Fruit fly (Drosophila melanogaster): ENCODE data around the gene Nedd8.

Nedd8 gene

DNA sequence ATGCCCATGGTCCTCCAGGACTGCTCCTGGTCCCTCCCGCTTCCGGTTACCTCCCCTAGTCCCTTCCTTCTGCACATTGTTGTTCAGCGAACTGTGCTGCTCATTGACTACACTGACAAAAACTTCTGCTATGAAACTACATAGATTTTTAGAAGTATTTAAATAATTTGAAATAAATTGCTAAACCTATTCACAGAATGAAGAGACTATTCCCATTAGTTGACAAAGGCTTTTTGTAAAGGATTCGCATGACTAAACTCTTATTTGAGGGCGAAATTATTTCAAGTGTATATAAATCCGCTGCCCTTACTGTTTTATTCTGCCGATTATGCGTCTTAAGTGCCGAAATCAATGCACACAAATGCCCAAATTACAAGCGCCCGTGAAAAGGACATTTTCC is 30.4 kb downstream of the Nedd8 start (continued):
- TF ChIP-seq CG2129 (GFP tag; IDR thresholded peaks at IDR 0.05; ENCODE audit: partially characterized antibody) (no peak), mld (GFP tag; IDR thresholded peaks at IDR 0.05; ENCODE audit: partially characterized antibody) (no peak), CG8388 (GFP tag; optimal IDR thresholded peaks at IDR 0.05) (peak; percentile 63), ap (GFP tag; IDR thresholded peaks at IDR 0.05) (no peak), Meics (GFP tag; optimal IDR thresholded peaks at IDR 0.05) (no peak), CG15073 (GFP tag; optimal IDR thresholded peaks at IDR 0.05) (no peak), CG9215 (GFP tag; IDR thresholded peaks at IDR 0.05) (no peak), ttk (GFP tag; IDR thresholded peaks at IDR 0.05) (no peak), CG10959 (GFP tag; IDR thresholded peaks at IDR 0.05) (peak; percentile 79), ci (GFP tag; IDR thresholded peaks at IDR 0.05) (0 out of 3 replicates have a peak, but pooled peaks have one; percentile 31), lola (GFP tag; optimal IDR thresholded peaks at IDR 0.05) (peak in 1 of 3 experiments; percentile 81), oc (tag; optimal IDR thresholded peaks at IDR 0.05) (peak; percentile 47), ERR (GFP tag; optimal IDR thresholded peaks at IDR 0.05) (no peak), CG34422 (GFP tag; IDR thresholded peaks at IDR 0.05) (no peak), bigmax (GFP tag; optimal IDR thresholded peaks at IDR 0.05) (no peak), CG32772 (GFP tag; IDR thresholded peaks at IDR 0.05) (peak; percentile 43), CG18476 (GFP tag; optimal IDR thresholded peaks at IDR 0.05) (peak; percentile 44), CG4282 (GFP tag; optimal IDR thresholded peaks at IDR 0.05) (no peak), grau (tag; optimal IDR thresholded peaks at IDR 0.05) (peak; percentile 50), CG1603 (tag; optimal IDR thresholded peaks at IDR 0.05) (peak; percentile 63), dysf (GFP tag; IDR thresholded peaks at IDR 0.05) (0 out of 3 replicates have a peak, but pooled peaks have one; percentile 35), Aef1 (GFP tag; IDR thresholded peaks at IDR 0.05) (no peak), Fer2 (tag; optimal IDR thresholded peaks at IDR 0.05) (no peak), CG11723 (GFP tag; optimal IDR thresholded peaks at IDR 0.05) (no peak), pb (GFP tag; optimal IDR thresholded peaks at IDR 0.05) (no peak), sc (optimal IDR thresholded peaks at IDR 0.05) (no peak), sc (GFP tag; optimal IDR thresholded peaks at IDR 0.05) (peak; percentile 56), CG9609 (GFP tag; optimal IDR thresholded peaks at IDR 0.05) (peak; percentile 8), gsb (GFP tag; IDR thresholded peaks at IDR 0.05) (no peak), CG10267 (tag; optimal IDR thresholded peaks at IDR 0.05) (peak; percentile 76), cas (GFP tag; IDR thresholded peaks at IDR 0.05) (no peak), Hand (GFP tag; optimal IDR thresholded peaks at IDR 0.05) (no peak), Tbp (GFP tag; optimal IDR thresholded peaks at IDR 0.05) (no peak), wor (GFP tag; IDR thresholded peaks at IDR 0.05) (no peak), ac (GFP tag; optimal IDR thresholded peaks at IDR 0.05) (peak; percentile 54), CG16863 (GFP tag; optimal IDR thresholded peaks at IDR 0.05) (peak; percentile 37), CoRest (tag; optimal IDR thresholded peaks at IDR 0.05) (peak; percentile 40), jing (GFP tag; optimal IDR thresholded peaks at IDR 0.05) (no peak), dmrt99B (tag; optimal IDR thresholded peaks at IDR 0.05) (peak; percentile 52), CG18011 (GFP tag; optimal IDR thresholded peaks at IDR 0.05) (no peak), pzg (GFP tag; optimal IDR thresholded peaks at IDR 0.05) (no peak), ATbp (GFP tag; optimal IDR thresholded peaks at IDR 0.05) (peak; percentile 28), Six4 (GFP tag; optimal IDR thresholded peaks at IDR 0.05) (peak; percentile 43), wdn (GFP tag; IDR thresholded peaks at IDR 0.05) (no peak), Hr39 (optimal IDR thresholded peaks at IDR 0.05) (no peak), danr (GFP tag; IDR thresholded peaks at IDR 0.05) (no peak), CG1792 (GFP tag; optimal IDR thresholded peaks at IDR 0.05) (no peak), Trl (optimal IDR thresholded peaks at IDR 0.05) (no peak), Trl (GFP tag; optimal IDR thresholded peaks at IDR 0.05) (peak; percentile 34), crol (GFP tag; IDR thresholded peaks at IDR 0.05) (no peak), CG6791 (GFP tag; IDR thresholded peaks at IDR 0.05; ENCODE audit: partially characterized antibody) (no peak), Fer3 (tag; optimal IDR thresholded peaks at IDR 0.05) (no peak), Nf-YC (tag; optimal IDR thresholded peaks at IDR 0.05) (no peak)

All from whole organism, embryonic.